Worm (Caenorhabditis elegans) whole organism, mixed stage, embryonic: ENCODE results near the gene ZK662.2.

Experiments used
- elt-1 ChIP-seq: sonication (generic microtip); optimal IDR thresholded peaks from 2 replicates; lab custom pipeline; 2017; ENCODE audit warnings: missing genetic modification characterization, mild to moderate bottlenecking, missing compliant biosample characterization, antibody characterized with exemption, moderate library complexity, borderline replicate concordance; ENCODE audit not compliant: insufficient read depth
- hlh-1 ChIP-seq: fragments of 150-350 bp; optimal IDR thresholded peaks from 2 replicates; lab custom pipeline; 2014; ENCODE audit warnings: missing biosample characterization, missing genetic modification reagents, missing genetic modification characterization
- nhr-12 ChIP-seq: fragments of 150-350 bp; optimal IDR thresholded peaks from 2 replicates; lab custom pipeline; 2014; ENCODE audit warnings: missing biosample characterization, missing genetic modification characterization
- nhr-28 ChIP-seq: fragments of 150-350 bp; optimal IDR thresholded peaks from 2 replicates; lab custom pipeline; 2014; ENCODE audit warnings: missing biosample characterization, missing genetic modification characterization
- snpc-4 ChIP-seq: fragments of 150-350 bp; optimal IDR thresholded peaks from 2 replicates; lab custom pipeline; 2014; ENCODE audit warnings: missing biosample characterization, missing genetic modification characterization
- sptf-1 ChIP-seq: sonication (generic microtip); optimal IDR thresholded peaks from 2 replicates; lab custom pipeline; 2017; ENCODE audit warnings: mild to moderate bottlenecking, missing genetic modification characterization, moderate library complexity, missing compliant biosample characterization
- unc-39 ChIP-seq: fragments of 150-350 bp; optimal IDR thresholded peaks from 2 replicates; lab custom pipeline; 2014; ENCODE audit warnings: missing biosample characterization, missing genetic modification characterization
- unc-62 ChIP-seq: fragments of 150-350 bp; optimal IDR thresholded peaks from 2 replicates; lab custom pipeline; 2014; ENCODE audit warnings: missing biosample characterization, missing genetic modification reagents, missing genetic modification characterization
- ztf-11 ChIP-seq: fragments of 150-350 bp; optimal IDR thresholded peaks from 2 replicates; lab custom pipeline; 2014; ENCODE audit warnings: missing biosample characterization, missing genetic modification characterization

- TF ChIP-seq snpc-4 = no peak
- TF ChIP-seq nhr-12 (tag; lab: Kevin White, UChicago) = no peak
- peak; percentile 70 for TF ChIP-seq elt-1 (tag; lab: Kevin White, UChicago)
- TF ChIP-seq unc-39 (tag; lab: Kevin White, UChicago) = no peak
- TF ChIP-seq ztf-11 (tag; lab: Kevin White, UChicago) = no peak
- TF ChIP-seq nhr-28 (tag; lab: Kevin White, UChicago) = no peak
- no peak for TF ChIP-seq sptf-1 (tag; lab: Kevin White, UChicago)
- no peak for TF ChIP-seq hlh-1 (tag; lab: Kevin White, UChicago)
- TF ChIP-seq unc-62 (GFP tag; lab: Kevin White, UChicago) = no peak
Observed at ce11 chrX:15704579-15705110, 8.1 kb downstream of the ZK662.2 start.
